Worm (Caenorhabditis elegans) whole organism, young adult: Measurements from ENCODE around the gene gcy-25.

Experiments
- B0261.1 ChIP-seq: sonication (generic microtip); optimal IDR thresholded peaks from 2 replicates; lab custom pipeline; 2016; ENCODE audit warnings: mild to moderate bottlenecking, missing genetic modification characterization, moderate library complexity, missing compliant biosample characterization
- B0336.3 ChIP-seq: fragments of 200-800 bp; sonication (Bioruptor generic); IDR thresholded peaks from 2 replicates; pipeline ENCODE4 v1.3.6; 2022; ENCODE audit warnings: missing genetic modification characterization, missing compliant biosample characterization
- F23B12.7 ChIP-seq: sonication (generic microtip); optimal IDR thresholded peaks from 2 replicates; lab custom pipeline; 2017; ENCODE audit warnings: missing genetic modification characterization, mild to moderate bottlenecking, missing compliant biosample characterization, antibody characterized with exemption, moderate library complexity; ENCODE audit not compliant: insufficient read depth
- F33H1.4 ChIP-seq: fragments of 200-800 bp; sonication (Bioruptor generic); IDR thresholded peaks from 2 replicates; pipeline ENCODE4 v1.3.6; 2022; ENCODE audit warnings: missing genetic modification reagents, missing genetic modification characterization, missing compliant biosample characterization
- F39B2.1 ChIP-seq: fragments of 200-800 bp; sonication (Bioruptor generic); IDR thresholded peaks from 2 replicates; pipeline ENCODE4 v1.3.6; 2022; ENCODE audit warnings: missing genetic modification reagents, missing genetic modification characterization, missing compliant biosample characterization
- F57C9.4 ChIP-seq: sonication (generic microtip); optimal IDR thresholded peaks from 2 replicates; lab custom pipeline; 2017; ENCODE audit warnings: mild to moderate bottlenecking, missing genetic modification characterization, missing compliant biosample characterization
- K12H6.12 ChIP-seq: fragments of 200-800 bp; sonication (Bioruptor generic); optimal IDR thresholded peaks from 2 replicates; lab custom pipeline; 2018; ENCODE audit warnings: mild to moderate bottlenecking, missing genetic modification characterization, missing compliant biosample characterization
- Y53G8AR.9 ChIP-seq: fragments of 200-800 bp; sonication (Bioruptor generic); conservative IDR thresholded peaks from 2 replicates; pipeline ENCODE4 v1.3.6; 2022; ENCODE audit warnings: missing genetic modification reagents, missing genetic modification characterization, missing compliant biosample characterization
- ama-1 ChIP-seq, 3 experiments: fragments of 150-350 bp in 1 of 3; sonication (generic microtip) in 2 of 3; optimal IDR thresholded peaks; 2 replicates each; lab custom pipeline; 2014 to 2018; ENCODE audit warnings: missing biosample characterization in 2 of 3, missing genetic modification characterization in 2 of 3, missing genetic modification reagents in 2 of 3
- aptf-2 ChIP-seq: fragments of 200-800 bp; sonication (Bioruptor generic); conservative IDR thresholded peaks from 2 replicates; pipeline ENCODE4 v1.3.6; 2022; ENCODE audit warnings: missing genetic modification reagents, missing genetic modification characterization, missing compliant biosample characterization
- aptf-3 ChIP-seq: fragments of 200-800 bp; sonication (Bioruptor generic); IDR thresholded peaks from 2 replicates; pipeline ENCODE4 v1.3.6; 2022; ENCODE audit warnings: missing genetic modification characterization, missing compliant biosample characterization
- attf-6 ChIP-seq: fragments of 200-800 bp; sonication (Bioruptor generic); IDR thresholded peaks from 2 replicates; pipeline ENCODE4 v1.3.6; 2022; ENCODE audit warnings: missing genetic modification reagents, missing genetic modification characterization, missing compliant biosample characterization
- egrh-3 ChIP-seq: fragments of 200-800 bp; sonication (Bioruptor generic); IDR thresholded peaks from 2 replicates; pipeline ENCODE4 v1.3.6; 2022; ENCODE audit warnings: missing genetic modification reagents, missing genetic modification characterization, missing compliant biosample characterization
- gei-17 ChIP-seq: fragments of 200-800 bp; sonication (Bioruptor generic); optimal IDR thresholded peaks from 2 replicates; lab custom pipeline; 2018; ENCODE audit warnings: mild to moderate bottlenecking, missing genetic modification characterization, missing compliant biosample characterization
- hmg-1.2 ChIP-seq: fragments of 200-800 bp; sonication (Bioruptor generic); IDR thresholded peaks from 2 replicates; pipeline ENCODE4 v1.3.6; 2022; ENCODE audit warnings: missing genetic modification reagents, missing genetic modification characterization, missing compliant biosample characterization
- hsf-1 ChIP-seq: fragments of 200-800 bp; sonication (Bioruptor generic); IDR thresholded peaks from 2 replicates; pipeline ENCODE4 v1.3.6; 2022; ENCODE audit warnings: missing genetic modification reagents, missing genetic modification characterization, missing compliant biosample characterization
- lin-54 ChIP-seq: fragments of 200-800 bp; sonication (Bioruptor generic); optimal IDR thresholded peaks from 2 replicates; lab custom pipeline; 2018; ENCODE audit warnings: mild to moderate bottlenecking, missing genetic modification characterization, missing compliant biosample characterization
- madf-3 ChIP-seq: fragments of 200-800 bp; sonication (Bioruptor generic); IDR thresholded peaks from 2 replicates; pipeline ENCODE4 v1.3.6; 2022; ENCODE audit warnings: missing genetic modification reagents, missing genetic modification characterization, missing compliant biosample characterization
- mcd-1 ChIP-seq: fragments of 200-800 bp; sonication (Bioruptor generic); IDR thresholded peaks from 2 replicates; pipeline ENCODE4 v1.3.6; 2022; ENCODE audit warnings: missing genetic modification reagents, missing genetic modification characterization, missing compliant biosample characterization
- nfya-2 ChIP-seq: fragments of 200-800 bp; sonication (Bioruptor generic); IDR thresholded peaks from 2 replicates; pipeline ENCODE4 v1.3.6; 2022; ENCODE audit warnings: missing genetic modification reagents, missing genetic modification characterization, missing compliant biosample characterization
- rcor-1 ChIP-seq: fragments of 200-800 bp; sonication (Bioruptor generic); IDR thresholded peaks from 2 replicates; pipeline ENCODE4 v1.3.6; 2022; ENCODE audit warnings: missing genetic modification reagents, missing genetic modification characterization, missing compliant biosample characterization
- repo-1 ChIP-seq: sonication (generic microtip); optimal IDR thresholded peaks from 2 replicates; lab custom pipeline; 2017; ENCODE audit warnings: mild to moderate bottlenecking, missing genetic modification characterization, missing compliant biosample characterization
- snpc-1.1 ChIP-seq: sonication (generic microtip); optimal IDR thresholded peaks from 2 replicates; lab custom pipeline; 2017; ENCODE audit warnings: missing genetic modification characterization, mild to moderate bottlenecking, missing compliant biosample characterization, antibody characterized with exemption, moderate library complexity, missing genotype, missing genetic modification reagents; ENCODE audit not compliant: insufficient read depth
- snpc-4 ChIP-seq, 5 experiments: fragments of 150-350 bp in 1 of 5; sonication (generic microtip) in 4 of 5; optimal IDR thresholded peaks; 2 replicates each; lab custom pipeline; 2014 to 2018; ENCODE audit warnings: missing genetic modification characterization in 5 of 5, missing biosample characterization in 3 of 5, antibody characterized with exemption in 2 of 5, mild to moderate bottlenecking in 2 of 5, missing compliant biosample characterization in 2 of 5, missing genotype in 2 of 5, moderate library complexity in 2 of 5, missing genetic modification reagents in 1 of 5
- tlf-1 ChIP-seq: fragments of 200-800 bp; sonication (Bioruptor generic); optimal IDR thresholded peaks from 2 replicates; lab custom pipeline; 2018; ENCODE audit warnings: mild to moderate bottlenecking, missing genetic modification characterization, missing compliant biosample characterization
- xnd-1 ChIP-seq: sonication (generic microtip); optimal IDR thresholded peaks from 2 replicates; lab custom pipeline; 2016; ENCODE audit warnings: missing genotype, missing genetic modification reagents, missing genetic modification characterization, missing compliant biosample characterization
- ztf-22 ChIP-seq: fragments of 200-800 bp; sonication (Bioruptor generic); optimal IDR thresholded peaks from 2 replicates; lab custom pipeline; 2018; ENCODE audit warnings: mild to moderate bottlenecking, missing genetic modification characterization, moderate library complexity, missing compliant biosample characterization
- ztf-25 ChIP-seq: fragments of 200-800 bp; sonication (Bioruptor generic); IDR thresholded peaks from 2 replicates; pipeline ENCODE4 v1.3.6; 2022; ENCODE audit warnings: missing genetic modification reagents, missing genetic modification characterization, missing compliant biosample characterization
- ztf-6 ChIP-seq: fragments of 200-800 bp; sonication (Bioruptor generic); IDR thresholded peaks from 2 replicates; pipeline ENCODE4 v1.3.6; 2022; ENCODE audit warnings: missing genetic modification reagents, missing genetic modification characterization, missing compliant biosample characterization

The gcy-25 gene

ce11 chrIV:15872633-15873032 is at the start of gene gcy-25:
gcy-25 (plus strand) TSS chrIV:15872933.
- TF ChIP-seq ztf-22 (GFP tag; lab: Kevin White, UChicago) (no peak), hmg-1.2 (GFP tag; lab: Robert Waterston, UW) (no peak), B0336.3 (no peak)

DNA sequence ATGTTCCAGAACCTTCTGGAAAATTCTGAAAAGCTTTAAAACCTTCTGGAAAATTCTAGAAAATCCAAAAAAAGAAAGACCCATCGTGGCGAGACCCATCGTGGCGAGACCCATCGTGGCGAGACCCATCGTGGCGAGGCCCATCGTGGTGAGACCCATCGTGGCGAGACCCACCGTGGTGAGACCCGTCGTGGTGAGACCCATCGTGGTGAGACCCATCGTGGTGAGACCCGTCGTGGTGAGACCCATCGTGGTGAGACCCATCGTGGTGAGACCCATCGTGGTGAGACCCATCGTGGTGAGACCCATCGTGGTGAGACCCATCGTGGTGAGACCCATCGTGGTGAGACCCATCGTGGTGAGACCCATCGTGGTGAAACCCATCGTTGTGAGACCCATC is 46.2 kb upstream of the gcy-25 start:
- TF ChIP-seq F33H1.4 (GFP tag; lab: Robert Waterston, UW) (peak; percentile 40), madf-3 (0 out of 2 replicates have a peak, but pooled peaks have one; percentile 49), hsf-1 (GFP tag; lab: Robert Waterston, UW) (peak; percentile 86), egrh-3 (GFP tag; lab: Robert Waterston, UW) (peak; percentile 54; the same call in 1 of the 2 replicates)

DNA sequence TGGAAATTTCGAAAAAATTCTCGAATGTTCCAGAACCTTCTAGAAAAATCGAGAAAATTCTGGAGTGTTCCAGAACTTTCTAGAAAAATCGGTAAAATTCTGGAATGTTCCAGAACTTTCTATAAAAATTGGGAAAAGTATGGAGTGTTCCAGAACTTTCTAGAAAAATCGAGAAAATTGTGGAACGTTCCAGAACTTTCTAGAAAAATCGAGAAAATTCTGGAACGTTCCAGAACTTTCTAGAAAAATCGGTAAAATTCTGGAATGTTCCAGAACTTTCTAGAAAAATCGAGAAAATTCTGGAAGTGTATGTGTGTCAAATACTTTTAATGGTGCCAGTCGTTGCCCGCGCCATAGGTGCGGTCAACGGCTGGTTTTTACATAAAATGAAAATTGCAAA is 45.4 kb upstream of the gcy-25 start:
- peak; percentile 91 for TF ChIP-seq hsf-1 (GFP tag; lab: Robert Waterston, UW)

DNA sequence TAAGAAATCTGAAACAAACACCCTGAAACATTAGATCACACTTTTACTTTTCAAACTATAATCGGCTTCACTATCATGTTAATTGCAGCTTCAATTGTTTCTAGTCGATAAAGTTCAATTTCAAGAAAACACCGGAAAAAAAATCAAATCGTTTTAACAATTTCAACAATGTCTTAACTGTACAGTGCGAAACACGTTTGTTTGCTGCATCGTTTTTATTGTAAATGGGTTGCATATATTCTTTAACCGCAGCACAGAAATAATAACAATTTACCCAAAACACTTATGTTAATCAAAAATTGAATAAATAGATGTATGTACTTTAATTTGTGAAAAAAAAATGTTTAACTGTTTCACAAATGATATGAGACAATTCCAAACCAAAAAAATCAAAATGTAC is 28.7 kb upstream of the gcy-25 start:
- no peak for TF ChIP-seq snpc-4 (GFP tag; optimal IDR thresholded peaks at IDR 0.05; lab: Kevin White, UChicago)
- peak in 2 of 4 experiments; percentile 50 to 54 for TF ChIP-seq snpc-4 (tag; optimal IDR thresholded peaks at IDR 0.05; lab: Kevin White, UChicago)
- no peak for TF ChIP-seq B0261.1 (tag; lab: Kevin White, UChicago)
- peak; percentile 57; the same call in 1 of the 2 replicates for TF ChIP-seq attf-6 (GFP tag; lab: Robert Waterston, UW)

ce11 chrIV:15846553-15846952 is 26.2 kb upstream of the gcy-25 start, which contains the start of gene Y105C5A.1270:
Y105C5A.1270 (minus strand) TSS chrIV:15846653.
- TF ChIP-seq F23B12.7 (tag; lab: Kevin White, UChicago) (no peak), egrh-3 (GFP tag; lab: Robert Waterston, UW) (no peak), aptf-2 (GFP tag; lab: Robert Waterston, UW) (no peak), ztf-6 (GFP tag; lab: Robert Waterston, UW) (no peak), gei-17 (GFP tag; lab: Kevin White, UChicago) (no peak), repo-1 (tag; lab: Kevin White, UChicago) (no peak), aptf-3 (GFP tag; lab: Robert Waterston, UW) (no peak), lin-54 (GFP tag; lab: Kevin White, UChicago) (no peak)

ce11 chrIV:15847096-15847495 is 25.6 kb upstream of the gcy-25 start, which contains the start of gene Y105C5A.1269:
Y105C5A.1269 (plus strand) TSS chrIV:15847396.
- TF ChIP-seq rcor-1 (GFP tag; lab: Robert Waterston, UW) (no peak), xnd-1 (tag; lab: Kevin White, UChicago) (no peak), ztf-25 (no peak), Y53G8AR.9 (GFP tag; lab: Robert Waterston, UW) (no peak), mcd-1 (no peak), snpc-1.1 (tag; lab: Kevin White, UChicago) (no peak), nfya-2 (GFP tag; lab: Robert Waterston, UW) (no peak), tlf-1 (GFP tag; lab: Kevin White, UChicago) (no peak), ama-1 (optimal IDR thresholded peaks at IDR 0.05; lab: Kevin White, UChicago) (no peak), ama-1 (GFP tag; optimal IDR thresholded peaks at IDR 0.05; lab: Kevin White, UChicago) (no peak), hmg-1.2 (GFP tag; lab: Robert Waterston, UW) (no peak), F57C9.4 (no peak), aptf-3 (GFP tag; lab: Robert Waterston, UW) (no peak), F39B2.1 (GFP tag; lab: Robert Waterston, UW) (no peak), K12H6.12 (no peak)
